Fruit fly (Drosophila melanogaster) whole organism, embryonic: ENCODE measurements around the gene drongo.

ENCODE experiments used
- Adf1 ChIP-seq: fragments of 200-800 bp; sonication (Bioruptor generic); IDR thresholded peaks from 2 replicates; pipeline ENCODE4 v1.3.6; 2022; ENCODE audit warnings: missing biosample characterization, missing genetic modification characterization
- Aef1 ChIP-seq: fragments of 200-800 bp; sonication (Bioruptor generic); IDR thresholded peaks from 3 replicates; pipeline ENCODE4 v1.3.6; 2022; ENCODE audit warnings: missing biosample characterization, missing genetic modification characterization
- Bgb ChIP-seq: fragments of 200-800 bp; sonication (Bioruptor generic); IDR thresholded peaks from 2 replicates; pipeline ENCODE4 v1.3.6; 2022; ENCODE audit warnings: missing biosample characterization, missing genetic modification characterization; ENCODE audit not compliant: partially characterized antibody
- Blimp-1 ChIP-seq: fragments of 200-800 bp; sonication (Bioruptor generic); optimal IDR thresholded peaks from 3 replicates; lab custom pipeline; 2018; ENCODE audit warnings: missing biosample characterization, missing genetic modification characterization, mild to moderate bottlenecking, moderate library complexity, missing genetic modification reagents
- BtbVII ChIP-seq: fragments of 200-800 bp; sonication (Bioruptor generic); optimal IDR thresholded peaks from 3 replicates; lab custom pipeline; 2017; ENCODE audit warnings: missing biosample characterization, mild to moderate bottlenecking, missing genetic modification characterization
- Bteb2 ChIP-seq: fragments of 200-800 bp; sonication (Bioruptor generic); optimal IDR thresholded peaks from 2 replicates; lab custom pipeline; 2016; ENCODE audit warnings: missing biosample characterization, missing genetic modification characterization
- CG10366 ChIP-seq: fragments of 200-800 bp; sonication (Bioruptor generic); IDR thresholded peaks from 2 replicates; pipeline ENCODE4 v1.3.6; 2022; ENCODE audit warnings: missing biosample characterization, missing genetic modification characterization
- CG11504 ChIP-seq: fragments of 200-800 bp; sonication (Bioruptor generic); optimal IDR thresholded peaks from 3 replicates; lab custom pipeline; 2019; ENCODE audit warnings: missing biosample characterization, mild to moderate bottlenecking, missing genetic modification characterization, moderate library complexity
- CG1603 ChIP-seq: fragments of 200-800 bp; sonication (Bioruptor generic); optimal IDR thresholded peaks from 2 replicates; lab custom pipeline; 2019; ENCODE audit warnings: missing biosample characterization, mild to moderate bottlenecking, missing genetic modification characterization, moderate library complexity
- CG1647 ChIP-seq: fragments of 200-800 bp; sonication (Bioruptor generic); optimal IDR thresholded peaks from 3 replicates; lab custom pipeline; 2016; ENCODE audit warnings: missing biosample characterization, missing genetic modification characterization
- CG16813 ChIP-seq: fragments of 200-800 bp; sonication (Bioruptor generic); IDR thresholded peaks from 3 replicates; pipeline ENCODE4 v1.3.6; 2022; ENCODE audit warnings: missing biosample characterization, missing genetic modification characterization; ENCODE audit not compliant: partially characterized antibody
- CG17829 ChIP-seq: fragments of 200-800 bp; optimal IDR thresholded peaks from 2 replicates; lab custom pipeline; 2019; ENCODE audit warnings: missing biosample characterization, mild to moderate bottlenecking, missing genetic modification characterization, moderate library complexity
- CG2116 ChIP-seq: fragments of 200-800 bp; sonication (Bioruptor generic); optimal IDR thresholded peaks from 3 replicates; lab custom pipeline; 2018; ENCODE audit warnings: missing biosample characterization, mild to moderate bottlenecking, missing genetic modification characterization
- CG2678 ChIP-seq: fragments of 200-800 bp; sonication (Bioruptor generic); optimal IDR thresholded peaks from 3 replicates; lab custom pipeline; 2019; ENCODE audit warnings: missing biosample characterization, mild to moderate bottlenecking, missing genetic modification characterization, moderate library complexity
- CG5953 ChIP-seq: fragments of 200-800 bp; sonication (Bioruptor generic); IDR thresholded peaks from 2 replicates; pipeline ENCODE4 v1.3.6; 2022; ENCODE audit warnings: missing biosample characterization, missing genetic modification characterization
- CG6689 ChIP-seq: fragments of 200-800 bp; sonication (Bioruptor generic); IDR thresholded peaks from 2 replicates; pipeline ENCODE4 v1.3.6; 2022; ENCODE audit warnings: missing biosample characterization, missing genetic modification characterization
- CG7987 ChIP-seq: fragments of 200-800 bp; sonication (Bioruptor generic); optimal IDR thresholded peaks from 2 replicates; lab custom pipeline; 2018; ENCODE audit warnings: missing biosample characterization, mild to moderate bottlenecking, missing genetic modification characterization, moderate library complexity
- CG8281 ChIP-seq: fragments of 200-800 bp; sonication (Bioruptor generic); optimal IDR thresholded peaks from 2 replicates; lab custom pipeline; 2018; ENCODE audit warnings: missing biosample characterization, mild to moderate bottlenecking, missing genetic modification characterization, moderate library complexity
- CrebB ChIP-seq: fragments of 200-800 bp; sonication (Bioruptor generic); optimal IDR thresholded peaks from 3 replicates; lab custom pipeline; 2018; ENCODE audit warnings: missing biosample characterization, mild to moderate bottlenecking, missing genetic modification characterization
- Dp ChIP-seq: fragments of 200-800 bp; sonication (Bioruptor generic); optimal IDR thresholded peaks from 2 replicates; lab custom pipeline; 2018; ENCODE audit warnings: missing biosample characterization, mild to moderate bottlenecking, missing genetic modification characterization, moderate library complexity
- E2f2 ChIP-seq: fragments of 200-800 bp; sonication (Bioruptor generic); IDR thresholded peaks from 2 replicates; pipeline ENCODE4 v1.3.6; 2022; ENCODE audit warnings: missing biosample characterization, missing genetic modification characterization
- ERR ChIP-seq: fragments of 200-800 bp; sonication (Bioruptor generic); optimal IDR thresholded peaks from 2 replicates; lab custom pipeline; 2016; ENCODE audit warnings: missing biosample characterization, missing genetic modification characterization
- HLH3B ChIP-seq: fragments of 200-800 bp; sonication (Bioruptor generic); IDR thresholded peaks from 2 replicates; pipeline ENCODE4 v1.3.6; 2022; ENCODE audit warnings: missing biosample characterization, missing genetic modification characterization
- HLH4C ChIP-seq: fragments of 200-800 bp; sonication (Bioruptor generic); IDR thresholded peaks from 3 replicates; pipeline ENCODE4 v1.3.6; 2022; ENCODE audit warnings: missing biosample characterization, missing genetic modification characterization; ENCODE audit not compliant: partially characterized antibody
- Lhr ChIP-seq: fragments of 200-800 bp; sonication (Bioruptor generic); optimal IDR thresholded peaks from 3 replicates; lab custom pipeline; 2017; ENCODE audit warnings: mild to moderate bottlenecking, missing biosample characterization, missing genetic modification reagents, missing genetic modification characterization
- NC2α ChIP-seq: fragments of 200-800 bp; sonication (Bioruptor generic); optimal IDR thresholded peaks from 2 replicates; lab custom pipeline; 2016; ENCODE audit warnings: missing biosample characterization, missing genetic modification characterization
- Pdp1 ChIP-seq, 2 experiments: fragments of 200-800 bp; sonication (Bioruptor generic); optimal IDR thresholded peaks; 3 replicates each; lab custom pipeline; 2016; ENCODE audit warnings: missing biosample characterization in 2 of 2, missing genetic modification characterization in 2 of 2, mild to moderate bottlenecking in 1 of 2, moderate library complexity in 1 of 2
- Spps ChIP-seq: fragments of 200-800 bp; sonication (Bioruptor generic); optimal IDR thresholded peaks from 2 replicates; lab custom pipeline; 2018; ENCODE audit warnings: missing biosample characterization, mild to moderate bottlenecking, missing genetic modification characterization
- Trl ChIP-seq, 3 experiments: fragments of >200 bp in 2 of 3; fragments of 200-800 bp in 1 of 3; sonication (Bioruptor generic) in 1 of 3; optimal IDR thresholded peaks; 2 replicates in 1 of 3; 3 replicates in 2 of 3; lab custom pipeline; 2016 to 2017; ENCODE audit warnings: missing biosample characterization in 1 of 3, missing genetic modification characterization in 1 of 3
- ara ChIP-seq: fragments of 200-800 bp; sonication (Bioruptor generic); IDR thresholded peaks from 2 replicates; pipeline ENCODE4 v1.3.6; 2022; ENCODE audit warnings: missing biosample characterization, missing genetic modification characterization
- az2 ChIP-seq: fragments of 200-800 bp; sonication (Bioruptor generic); optimal IDR thresholded peaks from 3 replicates; lab custom pipeline; 2016; ENCODE audit warnings: missing biosample characterization, missing genetic modification characterization
- emc ChIP-seq: fragments of 200-800 bp; sonication (Bioruptor generic); optimal IDR thresholded peaks from 2 replicates; lab custom pipeline; 2016; ENCODE audit warnings: missing biosample characterization, missing genetic modification characterization
- fd102C ChIP-seq: fragments of 200-800 bp; sonication (Bioruptor generic); optimal IDR thresholded peaks from 2 replicates; lab custom pipeline; 2018; ENCODE audit warnings: missing biosample characterization, mild to moderate bottlenecking, missing genetic modification characterization, moderate library complexity
- fu2 ChIP-seq: fragments of 200-800 bp; sonication (Bioruptor generic); optimal IDR thresholded peaks from 2 replicates; lab custom pipeline; 2016; ENCODE audit warnings: missing biosample characterization, missing genetic modification characterization
- gsb ChIP-seq: fragments of 200-800 bp; sonication (Bioruptor generic); IDR thresholded peaks from 2 replicates; pipeline ENCODE4 v1.3.6; 2022; ENCODE audit warnings: missing biosample characterization, missing genetic modification characterization
- gt ChIP-seq: fragments of 200-800 bp; sonication (Bioruptor generic); IDR thresholded peaks from 2 replicates; pipeline ENCODE4 v1.3.6; 2022; ENCODE audit warnings: missing biosample characterization, missing genetic modification characterization
- insv ChIP-seq, 2 experiments: fragments of 200-800 bp; sonication (Bioruptor generic); optimal IDR thresholded peaks; 3 replicates each; lab custom pipeline; 2016 to 2018; ENCODE audit warnings: missing biosample characterization in 2 of 2, missing genetic modification characterization in 2 of 2
- klu ChIP-seq: fragments of 200-800 bp; sonication (Bioruptor generic); IDR thresholded peaks from 2 replicates; pipeline ENCODE4 v1.3.6; 2022; ENCODE audit warnings: missing biosample characterization, missing genetic modification characterization
- kni ChIP-seq: fragments of 200-800 bp; sonication (Bioruptor generic); optimal IDR thresholded peaks from 3 replicates; lab custom pipeline; 2017; ENCODE audit warnings: mild to moderate bottlenecking, missing biosample characterization, missing genetic modification reagents, missing genetic modification characterization
- lmd ChIP-seq: fragments of 200-800 bp; sonication (Bioruptor generic); IDR thresholded peaks from 2 replicates; pipeline ENCODE4 v1.3.6; 2022; ENCODE audit warnings: missing biosample characterization, missing genetic modification characterization
- mirr ChIP-seq: fragments of 200-800 bp; sonication (Bioruptor generic); optimal IDR thresholded peaks from 3 replicates; lab custom pipeline; 2018; ENCODE audit warnings: missing biosample characterization, mild to moderate bottlenecking, missing genetic modification characterization
- onecut ChIP-seq: fragments of 200-800 bp; sonication (Bioruptor generic); IDR thresholded peaks from 2 replicates; pipeline ENCODE4 v1.3.6; 2022; ENCODE audit warnings: missing biosample characterization, missing genetic modification characterization
- ranshi ChIP-seq: fragments of 200-800 bp; sonication (Bioruptor generic); IDR thresholded peaks from 2 replicates; pipeline ENCODE4 v1.3.6; 2022; ENCODE audit warnings: missing biosample characterization, missing genetic modification characterization
- repo ChIP-seq: fragments of 200-800 bp; sonication (Bioruptor generic); optimal IDR thresholded peaks from 2 replicates; lab custom pipeline; 2016; ENCODE audit warnings: missing biosample characterization, missing genetic modification characterization
- rib ChIP-seq: fragments of 200-800 bp; sonication (Bioruptor generic); IDR thresholded peaks from 2 replicates; pipeline ENCODE4 v1.3.6; 2022; ENCODE audit warnings: missing biosample characterization, missing genetic modification characterization
- run ChIP-seq: fragments of 200-800 bp; sonication (Bioruptor generic); optimal IDR thresholded peaks from 3 replicates; lab custom pipeline; 2018; ENCODE audit warnings: missing biosample characterization, mild to moderate bottlenecking, missing genetic modification characterization
- sna ChIP-seq: fragments of 200-800 bp; sonication (Bioruptor generic); IDR thresholded peaks from 2 replicates; pipeline ENCODE4 v1.3.6; 2022; ENCODE audit warnings: missing biosample characterization, missing genetic modification characterization; ENCODE audit not compliant: partially characterized antibody
- sqz ChIP-seq: fragments of 200-800 bp; sonication (Bioruptor generic); optimal IDR thresholded peaks from 3 replicates; lab custom pipeline; 2018; ENCODE audit warnings: missing biosample characterization, mild to moderate bottlenecking, missing genetic modification characterization
- trh ChIP-seq: fragments of 200-800 bp; sonication (Bioruptor generic); optimal IDR thresholded peaks from 2 replicates; lab custom pipeline; 2016; ENCODE audit warnings: missing biosample characterization, missing genetic modification characterization

The drongo gene

DNA sequence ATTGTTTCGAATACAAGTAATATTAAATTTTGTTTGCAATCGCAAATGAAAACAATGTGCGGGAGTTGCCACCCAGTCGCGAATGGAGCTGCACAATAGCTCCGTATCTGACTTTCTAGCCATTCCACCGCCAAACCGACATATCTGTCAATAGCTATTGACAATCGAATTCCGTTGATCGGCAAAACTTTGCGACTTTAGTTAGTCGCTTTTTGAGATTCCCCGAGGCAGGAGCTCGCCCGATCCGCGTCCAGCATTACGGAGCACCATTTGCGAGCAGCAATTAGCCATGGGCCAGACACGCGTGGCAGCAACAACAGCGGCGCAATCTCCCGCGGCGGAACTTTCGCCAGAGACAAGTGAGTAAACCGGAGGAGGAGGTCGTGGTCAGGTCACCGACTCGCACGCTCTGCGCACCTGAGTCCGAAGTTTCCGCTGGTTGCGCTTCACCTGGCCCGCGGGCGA is 1.8 kb upstream of the drongo start, which contains the start of the genes CG4291 and kraken (continued):
- TF ChIP-seq klu (peak; percentile 47; the same call in 1 of the 2 replicates), CG2678 (tag; lab: Kevin White, UChicago) (peak; percentile 59), Dp (GFP tag; lab: Kevin White, UChicago) (peak; percentile 33), Spps (tag; lab: Kevin White, UChicago) (no peak), ERR (GFP tag; lab: Kevin White, UChicago) (peak; percentile 53), repo (no peak), ara (GFP tag; lab: Robert Waterston, UW) (peak; percentile 63; the same call in 1 of the 2 replicates), CG2116 (GFP tag; lab: Kevin White, UChicago) (peak; percentile 61), onecut (GFP tag; lab: Robert Waterston, UW) (peak; percentile 68; the same call in 1 of the 2 replicates), CG10366 (GFP tag; lab: Robert Waterston, UW) (peak; percentile 46), CG8281 (peak; percentile 99), CG17829 (tag; lab: Kevin White, UChicago) (peak; percentile 70), rib (GFP tag; lab: Robert Waterston, UW) (peak; percentile 57), HLH3B (GFP tag; lab: Robert Waterston, UW) (peak; percentile 22; the same call in 1 of the 2 replicates), gt (GFP tag; lab: Robert Waterston, UW) (no peak), CG11504 (tag; lab: Kevin White, UChicago) (peak; percentile 50), sqz (GFP tag; lab: Kevin White, UChicago) (no peak), mirr (GFP tag; lab: Kevin White, UChicago) (peak; percentile 72), CG5953 (GFP tag; lab: Robert Waterston, UW) (0 out of 2 replicates have a peak, but pooled peaks have one; percentile 37), Trl (optimal IDR thresholded peaks at IDR 0.05; lab: Kevin White, UChicago) (no peak), Trl (GFP tag; optimal IDR thresholded peaks at IDR 0.05; lab: Kevin White, UChicago) (peak; percentile 47), E2f2 (peak; percentile 48), fu2 (GFP tag; lab: Kevin White, UChicago) (peak; percentile 39), emc (GFP tag; lab: Kevin White, UChicago) (peak; percentile 26), HLH4C (GFP tag; lab: Robert Waterston, UW) (peak; percentile 67), Lhr (GFP tag; lab: Kevin White, UChicago) (peak; percentile 23), trh (no peak), CG1603 (tag; lab: Kevin White, UChicago) (peak; percentile 81), insv (GFP tag; optimal IDR thresholded peaks at IDR 0.05; lab: Kevin White, UChicago) (peak in 1 of 2 experiments; percentile 12), Adf1 (GFP tag; lab: Robert Waterston, UW) (peak; percentile 57; the same call in 1 of the 2 replicates), NC2α (GFP tag; lab: Kevin White, UChicago) (no peak), CG6689 (peak; percentile 22; the same call in 1 of the 2 replicates), BtbVII (GFP tag; lab: Kevin White, UChicago) (peak; percentile 29), run (no peak), CG7987 (peak; percentile 64), CG16813 (GFP tag; lab: Robert Waterston, UW) (peak; percentile 44; the same call in 2 of the 3 replicates), az2 (peak; percentile 48), Bgb (GFP tag; lab: Robert Waterston, UW) (peak; percentile 68), lmd (GFP tag; lab: Robert Waterston, UW) (peak; percentile 53; the same call in 1 of the 2 replicates), fd102C (GFP tag; lab: Kevin White, UChicago) (no peak), gsb (GFP tag; lab: Robert Waterston, UW) (peak; percentile 38), CrebB (tag; lab: Kevin White, UChicago) (peak; percentile 82), sna (GFP tag; lab: Robert Waterston, UW) (peak; percentile 67), Aef1 (GFP tag; lab: Robert Waterston, UW) (peak; percentile 56), ranshi (GFP tag; lab: Robert Waterston, UW) (peak; percentile 33; the same call in 1 of the 2 replicates), CG1647 (GFP tag; lab: Kevin White, UChicago) (no peak), Bteb2 (peak; percentile 54), kni (no peak), Pdp1 (GFP tag; optimal IDR thresholded peaks at IDR 0.05; lab: Kevin White, UChicago) (peak; percentile 60 to 70), Blimp-1 (peak; percentile 33)
